Fruit fly (Drosophila melanogaster): ENCODE measurements around the gene NLaz.

Gene NLaz

dm6 chr2L:1312321-1312720 lies 49.3 kb downstream of the NLaz start:
- TF ChIP-seq CG9705 (GFP tag; optimal IDR thresholded peaks at IDR 0.05) (no peak), Dif (GFP tag; optimal IDR thresholded peaks at IDR 0.05; ENCODE audit: partially characterized antibody) (no peak), Jra (GFP tag; optimal IDR thresholded peaks at IDR 0.05) (no peak), ey (GFP tag; optimal IDR thresholded peaks at IDR 0.05) (peak; percentile 22), fru (GFP tag; optimal IDR thresholded peaks at IDR 0.05) (peak; percentile 59), Rel (GFP tag; optimal IDR thresholded peaks at IDR 0.05) (no peak), Rel (tag; optimal IDR thresholded peaks at IDR 0.05) (no peak), woc (GFP tag; optimal IDR thresholded peaks at IDR 0.05) (peak; percentile 6), sage (GFP tag; optimal IDR thresholded peaks at IDR 0.05) (no peak), CG32264 (GFP tag; optimal IDR thresholded peaks at IDR 0.05) (no peak), Vsx2 (GFP tag; optimal IDR thresholded peaks at IDR 0.05; ENCODE audit: partially characterized antibody) (no peak), lola (GFP tag; optimal IDR thresholded peaks at IDR 0.05) (no peak), N (GFP tag; optimal IDR thresholded peaks at IDR 0.05) (no peak), Sp1 (GFP tag; optimal IDR thresholded peaks at IDR 0.05) (peak; percentile 57), br (GFP tag; optimal IDR thresholded peaks at IDR 0.05) (peak; percentile 42), Myc (optimal IDR thresholded peaks at IDR 0.05) (no peak), HLH106 (tag; optimal IDR thresholded peaks at IDR 0.05) (peak; percentile 53), OdsH (GFP tag; optimal IDR thresholded peaks at IDR 0.05) (peak; percentile 19), Hr78 (GFP tag; optimal IDR thresholded peaks at IDR 0.05) (no peak), pan (optimal IDR thresholded peaks at IDR 0.05) (no peak), foxo (GFP tag; optimal IDR thresholded peaks at IDR 0.05) (peak in 1 of 2 experiments; percentile 48), dl (GFP tag; optimal IDR thresholded peaks at IDR 0.05; ENCODE audit: insufficient read depth in 1 of 2, partially characterized antibody in 2 of 2) (no peak), dsf (GFP tag; optimal IDR thresholded peaks at IDR 0.05; ENCODE audit: borderline replicate concordance) (no peak), tai (GFP tag; optimal IDR thresholded peaks at IDR 0.05) (no peak), GATAd (GFP tag; optimal IDR thresholded peaks at IDR 0.05) (no peak), h (GFP tag; optimal IDR thresholded peaks at IDR 0.05) (peak; percentile 36), psq (GFP tag; optimal IDR thresholded peaks at IDR 0.05) (peak; percentile 28), brk (GFP tag; optimal IDR thresholded peaks at IDR 0.05) (no peak), rgr (GFP tag; optimal IDR thresholded peaks at IDR 0.05) (peak; percentile 27), Hnf4 (GFP tag; optimal IDR thresholded peaks at IDR 0.05) (peak; percentile 22), usp (GFP tag; optimal IDR thresholded peaks at IDR 0.05) (no peak), dmrt93B (GFP tag; optimal IDR thresholded peaks at IDR 0.05) (no peak)
